Fruit fly (Drosophila melanogaster) whole organism, embryonic: ENCODE results near the gene CG42748.
A peak's percentile ranks its signal among the peaks of the same experiment; 100 is the strongest.

Source experiments
- Antp ChIP-seq: fragments of 200-800 bp; sonication (Bioruptor generic); optimal IDR thresholded peaks from 3 replicates; lab custom pipeline; 2016; ENCODE audit warnings: missing biosample characterization, missing genetic modification characterization
- B-H1 ChIP-seq: fragments of 200-800 bp; sonication (Bioruptor generic); IDR thresholded peaks from 3 replicates; pipeline ENCODE4 v1.3.6; 2022; ENCODE audit warnings: missing biosample characterization, missing genetic modification characterization
- C15 ChIP-seq: fragments of 200-800 bp; sonication (Bioruptor generic); IDR thresholded peaks from 3 replicates; pipeline ENCODE4 v1.3.6; 2022; ENCODE audit warnings: missing biosample characterization, missing genetic modification characterization
- CG10321 ChIP-seq: fragments of 200-800 bp; sonication (Bioruptor generic); IDR thresholded peaks from 2 replicates; pipeline ENCODE4 v1.3.6; 2022; ENCODE audit warnings: missing biosample characterization, missing genetic modification characterization
- CG11247 ChIP-seq: fragments of 200-800 bp; sonication (Bioruptor generic); IDR thresholded peaks from 2 replicates; pipeline ENCODE4 v1.3.6; 2022; ENCODE audit warnings: missing biosample characterization, missing genetic modification characterization
- CG11696 ChIP-seq: fragments of 200-800 bp; sonication (Bioruptor generic); IDR thresholded peaks from 2 replicates; pipeline ENCODE4 v1.3.6; 2022; ENCODE audit warnings: missing biosample characterization, missing genetic modification characterization
- CG14710 ChIP-seq: fragments of 200-800 bp; sonication (Bioruptor generic); optimal IDR thresholded peaks from 3 replicates; lab custom pipeline; 2019; ENCODE audit warnings: missing biosample characterization, mild to moderate bottlenecking, missing genetic modification characterization, moderate library complexity
- CG16813 ChIP-seq: fragments of 200-800 bp; sonication (Bioruptor generic); IDR thresholded peaks from 3 replicates; pipeline ENCODE4 v1.3.6; 2022; ENCODE audit warnings: missing biosample characterization, missing genetic modification characterization; ENCODE audit not compliant: partially characterized antibody
- CG17829 ChIP-seq: fragments of 200-800 bp; optimal IDR thresholded peaks from 2 replicates; lab custom pipeline; 2019; ENCODE audit warnings: missing biosample characterization, mild to moderate bottlenecking, missing genetic modification characterization, moderate library complexity
- CG3065 ChIP-seq: fragments of 200-800 bp; sonication (Bioruptor generic); optimal IDR thresholded peaks from 2 replicates; lab custom pipeline; 2016; ENCODE audit warnings: missing biosample characterization, missing genetic modification characterization
- CG32532 ChIP-seq: fragments of 200-800 bp; sonication (Bioruptor generic); IDR thresholded peaks from 2 replicates; pipeline ENCODE4 v1.3.6; 2022; ENCODE audit warnings: missing biosample characterization, missing genetic modification characterization
- CG34376 ChIP-seq: fragments of 200-800 bp; sonication (Bioruptor generic); optimal IDR thresholded peaks from 2 replicates; lab custom pipeline; 2018; ENCODE audit warnings: missing biosample characterization, mild to moderate bottlenecking, missing genetic modification characterization
- CG4617 ChIP-seq: fragments of 200-800 bp; sonication (Bioruptor generic); optimal IDR thresholded peaks from 3 replicates; lab custom pipeline; 2016; ENCODE audit warnings: missing biosample characterization, missing genetic modification characterization, borderline replicate concordance
- CG6689 ChIP-seq: fragments of 200-800 bp; sonication (Bioruptor generic); IDR thresholded peaks from 2 replicates; pipeline ENCODE4 v1.3.6; 2022; ENCODE audit warnings: missing biosample characterization, missing genetic modification characterization
- CG6791 ChIP-seq: fragments of 200-800 bp; sonication (Bioruptor generic); IDR thresholded peaks from 3 replicates; pipeline ENCODE4 v1.3.6; 2022; ENCODE audit warnings: missing biosample characterization, missing genetic modification characterization; ENCODE audit not compliant: partially characterized antibody
- CG6854 ChIP-seq: fragments of 200-800 bp; sonication (Bioruptor generic); optimal IDR thresholded peaks from 3 replicates; lab custom pipeline; 2017; ENCODE audit warnings: missing biosample characterization, mild to moderate bottlenecking, missing genetic modification characterization
- CG7357 ChIP-seq: fragments of 200-800 bp; sonication (Bioruptor generic); IDR thresholded peaks from 3 replicates; pipeline ENCODE4 v1.3.6; 2022; ENCODE audit warnings: missing biosample characterization, missing genetic modification characterization
- CG7839 ChIP-seq: fragments of 200-800 bp; sonication (Bioruptor generic); optimal IDR thresholded peaks from 3 replicates; lab custom pipeline; 2018; ENCODE audit warnings: missing biosample characterization, mild to moderate bottlenecking, missing genetic modification characterization, moderate library complexity
- CG9437 ChIP-seq: fragments of 200-800 bp; sonication (Bioruptor generic); optimal IDR thresholded peaks from 2 replicates; lab custom pipeline; 2018; ENCODE audit warnings: missing biosample characterization, mild to moderate bottlenecking, missing genetic modification characterization
- CG9797 ChIP-seq: fragments of 200-800 bp; sonication (Bioruptor generic); optimal IDR thresholded peaks from 3 replicates; lab custom pipeline; 2018; ENCODE audit warnings: missing biosample characterization, mild to moderate bottlenecking, missing genetic modification characterization
- CG9932 ChIP-seq: fragments of 200-800 bp; sonication (Bioruptor generic); IDR thresholded peaks from 2 replicates; pipeline ENCODE4 v1.3.6; 2022; ENCODE audit warnings: missing biosample characterization, missing genetic modification characterization
- Camta ChIP-seq: fragments of 200-800 bp; sonication (Bioruptor generic); optimal IDR thresholded peaks from 2 replicates; lab custom pipeline; 2016; ENCODE audit warnings: missing biosample characterization, missing genetic modification characterization
- Hr3 ChIP-seq: fragments of 200-800 bp; sonication (Bioruptor generic); optimal IDR thresholded peaks from 3 replicates; lab custom pipeline; 2016; ENCODE audit warnings: missing biosample characterization, missing genetic modification characterization
- Hr39 ChIP-seq: fragments of >200 bp; optimal IDR thresholded peaks from 2 replicates; lab custom pipeline; 2017
- Hr51 ChIP-seq, 2 experiments: fragments of 200-800 bp; sonication (Bioruptor generic); optimal IDR thresholded peaks; 2 replicates in 1 of 2; 3 replicates in 1 of 2; lab custom pipeline; 2016 to 2018; ENCODE audit warnings: missing biosample characterization in 2 of 2, missing genetic modification characterization in 2 of 2, mild to moderate bottlenecking in 1 of 2, moderate library complexity in 1 of 2
- Lhr ChIP-seq: fragments of 200-800 bp; sonication (Bioruptor generic); optimal IDR thresholded peaks from 3 replicates; lab custom pipeline; 2017; ENCODE audit warnings: mild to moderate bottlenecking, missing biosample characterization, missing genetic modification reagents, missing genetic modification characterization
- Meics ChIP-seq: fragments of 200-800 bp; sonication (Bioruptor generic); optimal IDR thresholded peaks from 2 replicates; lab custom pipeline; 2017; ENCODE audit warnings: missing biosample characterization, mild to moderate bottlenecking, missing genetic modification characterization
- Myb ChIP-seq: fragments of 200-800 bp; sonication (Bioruptor generic); optimal IDR thresholded peaks from 2 replicates; lab custom pipeline; 2016; ENCODE audit warnings: missing biosample characterization, missing genetic modification characterization
- NfI ChIP-seq: fragments of 200-800 bp; sonication (Bioruptor generic); optimal IDR thresholded peaks from 3 replicates; lab custom pipeline; 2018; ENCODE audit warnings: missing biosample characterization, mild to moderate bottlenecking, missing genetic modification characterization, moderate library complexity
- TFAM ChIP-seq: fragments of 200-800 bp; sonication (Bioruptor generic); optimal IDR thresholded peaks from 2 replicates; lab custom pipeline; 2017; ENCODE audit warnings: missing biosample characterization, missing genetic modification characterization, inconsistent platforms
- YL-1 ChIP-seq: fragments of 200-800 bp; sonication (Bioruptor generic); optimal IDR thresholded peaks from 3 replicates; lab custom pipeline; 2017; ENCODE audit warnings: missing biosample characterization, mild to moderate bottlenecking, missing genetic modification characterization
- btn ChIP-seq: fragments of 200-800 bp; sonication (Bioruptor generic); optimal IDR thresholded peaks from 2 replicates; lab custom pipeline; 2016; ENCODE audit warnings: missing biosample characterization, missing genetic modification characterization
- dpn ChIP-seq, 2 experiments: fragments of 200-800 bp; sonication (Bioruptor generic); optimal IDR thresholded peaks; 3 replicates each; lab custom pipeline; 2016; ENCODE audit warnings: missing biosample characterization in 2 of 2, missing genetic modification characterization in 2 of 2
- gfzf ChIP-seq: fragments of 200-800 bp; sonication (Bioruptor generic); optimal IDR thresholded peaks from 2 replicates; lab custom pipeline; 2016; ENCODE audit warnings: missing biosample characterization, mild to moderate bottlenecking, missing genetic modification characterization, moderate library complexity
- grau ChIP-seq: fragments of 200-800 bp; optimal IDR thresholded peaks from 3 replicates; lab custom pipeline; 2019; ENCODE audit warnings: missing biosample characterization, mild to moderate bottlenecking, missing genetic modification characterization, moderate library complexity
- gro ChIP-seq: fragments of 200-800 bp; sonication (Bioruptor generic); optimal IDR thresholded peaks from 2 replicates; lab custom pipeline; 2016; ENCODE audit warnings: missing biosample characterization, missing genetic modification characterization
- hbn ChIP-seq: fragments of 200-800 bp; sonication (Bioruptor generic); IDR thresholded peaks from 2 replicates; pipeline ENCODE4 v1.3.6; 2022; ENCODE audit warnings: missing biosample characterization, missing genetic modification characterization; ENCODE audit not compliant: partially characterized antibody
- lilli ChIP-seq: fragments of 200-800 bp; sonication (Bioruptor generic); optimal IDR thresholded peaks from 3 replicates; lab custom pipeline; 2016; ENCODE audit warnings: missing biosample characterization, missing genetic modification characterization
- lola ChIP-seq, 3 experiments: fragments of >200 bp in 2 of 3; fragments of 200-800 bp in 1 of 3; sonication (Bioruptor generic) in 1 of 3; optimal IDR thresholded peaks; 2 replicates each; lab custom pipeline; 2017 to 2019; ENCODE audit warnings: missing biosample characterization in 3 of 3, missing genetic modification characterization in 3 of 3, mild to moderate bottlenecking in 1 of 3, moderate library complexity in 1 of 3
- nmo ChIP-seq: fragments of 200-800 bp; sonication (Bioruptor generic); optimal IDR thresholded peaks from 2 replicates; lab custom pipeline; 2018; ENCODE audit warnings: missing biosample characterization, mild to moderate bottlenecking, missing genetic modification characterization, moderate library complexity
- nom ChIP-seq: fragments of 200-800 bp; sonication (Bioruptor generic); optimal IDR thresholded peaks from 2 replicates; lab custom pipeline; 2017; ENCODE audit warnings: missing biosample characterization, missing genetic modification characterization, mild to moderate bottlenecking, moderate library complexity, missing genetic modification reagents
- phol ChIP-seq: fragments of 200-800 bp; sonication (Bioruptor generic); optimal IDR thresholded peaks from 3 replicates; lab custom pipeline; 2018; ENCODE audit warnings: missing biosample characterization, mild to moderate bottlenecking, missing genetic modification characterization, moderate library complexity
- ro ChIP-seq: fragments of 200-800 bp; sonication (Bioruptor generic); IDR thresholded peaks from 2 replicates; pipeline ENCODE4 v1.3.6; 2022; ENCODE audit warnings: missing biosample characterization, missing genetic modification characterization
- sna ChIP-seq: fragments of 200-800 bp; sonication (Bioruptor generic); IDR thresholded peaks from 2 replicates; pipeline ENCODE4 v1.3.6; 2022; ENCODE audit warnings: missing biosample characterization, missing genetic modification characterization; ENCODE audit not compliant: partially characterized antibody
- sr ChIP-seq: fragments of 200-800 bp; sonication (Bioruptor generic); IDR thresholded peaks from 3 replicates; pipeline ENCODE4 v1.3.6; 2022; ENCODE audit warnings: missing biosample characterization, missing genetic modification characterization
- stc ChIP-seq: fragments of 200-800 bp; sonication (Bioruptor generic); IDR thresholded peaks from 2 replicates; pipeline ENCODE4 v1.3.6; 2022; ENCODE audit warnings: missing biosample characterization, missing genetic modification characterization
- stwl ChIP-seq: fragments of 200-800 bp; sonication (Bioruptor generic); optimal IDR thresholded peaks from 3 replicates; lab custom pipeline; 2018; ENCODE audit warnings: missing biosample characterization, mild to moderate bottlenecking, missing genetic modification characterization, moderate library complexity
- vfl ChIP-seq: fragments of 200-800 bp; sonication (Bioruptor generic); optimal IDR thresholded peaks from 2 replicates; lab custom pipeline; 2016; ENCODE audit warnings: missing biosample characterization, missing genetic modification characterization
- zen ChIP-seq: fragments of 200-800 bp; sonication (Bioruptor generic); optimal IDR thresholded peaks from 3 replicates; lab custom pipeline; 2018; ENCODE audit warnings: missing biosample characterization, mild to moderate bottlenecking, missing genetic modification characterization, moderate library complexity
- zen2 ChIP-seq: fragments of 200-800 bp; sonication (Bioruptor generic); IDR thresholded peaks from 3 replicates; pipeline ENCODE4 v1.3.6; 2022; ENCODE audit warnings: missing biosample characterization, missing genetic modification characterization; ENCODE audit not compliant: partially characterized antibody

CG42748 gene

dm6 chr2L:22121651-22122165 lies 9.3 kb upstream of the CG42748 start (continued):
- no peak for TF ChIP-seq TFAM (GFP tag; lab: Kevin White, UChicago)
- peak; percentile 49 for TF ChIP-seq stwl (tag; lab: Kevin White, UChicago)
- peak; percentile 50 for TF ChIP-seq zen
- no peak for TF ChIP-seq CG3065 (GFP tag; lab: Kevin White, UChicago)
- TF ChIP-seq sr (GFP tag; lab: Robert Waterston, UW): no peak
- no peak for TF ChIP-seq CG10321 (GFP tag; lab: Robert Waterston, UW)
- TF ChIP-seq CG9932 (GFP tag; lab: Robert Waterston, UW): no peak
- TF ChIP-seq CG17829: peak; percentile 9
- TF ChIP-seq Myb (GFP tag; lab: Kevin White, UChicago): peak; percentile 24
- TF ChIP-seq CG9797 (GFP tag; lab: Kevin White, UChicago): peak; percentile 64
- TF ChIP-seq Hr51 (GFP tag; optimal IDR thresholded peaks at IDR 0.05; lab: Kevin White, UChicago): no peak
- TF ChIP-seq NfI (GFP tag; lab: Kevin White, UChicago): peak; percentile 25
- TF ChIP-seq CG4617 (GFP tag; lab: Kevin White, UChicago): peak; percentile 71
- no peak for TF ChIP-seq CG9437
- TF ChIP-seq nom (GFP tag; lab: Kevin White, UChicago): peak; percentile 6
- peak; percentile 54 for TF ChIP-seq Lhr (GFP tag; lab: Kevin White, UChicago)
- TF ChIP-seq CG11247 (GFP tag; lab: Robert Waterston, UW): no peak
- 0 out of 3 replicates have a peak, but pooled peaks have one; percentile 21 for TF ChIP-seq C15 (GFP tag; lab: Robert Waterston, UW)
- no peak for TF ChIP-seq CG6854 (GFP tag; lab: Kevin White, UChicago)
- peak; percentile 28 for TF ChIP-seq YL-1 (GFP tag; lab: Kevin White, UChicago)
- TF ChIP-seq gfzf: peak; percentile 81
- TF ChIP-seq ro (GFP tag; lab: Robert Waterston, UW): no peak
- TF ChIP-seq Antp: no peak
- TF ChIP-seq vfl: no peak
- TF ChIP-seq CG32532 (GFP tag; lab: Robert Waterston, UW): no peak
- no peak for TF ChIP-seq stc (GFP tag; lab: Robert Waterston, UW)
- peak; percentile 43 for TF ChIP-seq CG14710
- TF ChIP-seq nmo (GFP tag; lab: Kevin White, UChicago): peak; percentile 61
- no peak for TF ChIP-seq Meics (GFP tag; lab: Kevin White, UChicago)
- TF ChIP-seq CG11696 (GFP tag; lab: Robert Waterston, UW): no peak
- TF ChIP-seq lilli (GFP tag; lab: Kevin White, UChicago): peak; percentile 15
- TF ChIP-seq CG16813 (GFP tag; lab: Robert Waterston, UW): no peak
- TF ChIP-seq CG34376 (GFP tag; lab: Kevin White, UChicago): no peak
- TF ChIP-seq btn (GFP tag; lab: Kevin White, UChicago): no peak
- no peak for TF ChIP-seq Camta (GFP tag; lab: Kevin White, UChicago)
- no peak for TF ChIP-seq zen2
- TF ChIP-seq lola (GFP tag; optimal IDR thresholded peaks at IDR 0.05; lab: Kevin White, UChicago): peak in 1 of 3 experiments; percentile 73
- no peak for TF ChIP-seq B-H1 (GFP tag; lab: Robert Waterston, UW)
- peak; percentile 14 to 17 for TF ChIP-seq dpn (GFP tag; optimal IDR thresholded peaks at IDR 0.05; lab: Kevin White, UChicago)
- no peak for TF ChIP-seq hbn (GFP tag; lab: Robert Waterston, UW)
- TF ChIP-seq sna (GFP tag; lab: Robert Waterston, UW): peak; percentile 29; the same call in 1 of the 2 replicates
- no peak for TF ChIP-seq grau
- TF ChIP-seq CG7839 (tag; lab: Kevin White, UChicago): peak; percentile 29
- TF ChIP-seq CG6689: no peak
- peak; percentile 56 for TF ChIP-seq phol (tag; lab: Kevin White, UChicago)
- peak; percentile 16 for TF ChIP-seq Hr3
- 0 out of 3 replicates have a peak, but pooled peaks have one; percentile 14 for TF ChIP-seq CG6791
- TF ChIP-seq gro (GFP tag; lab: Kevin White, UChicago): no peak
- TF ChIP-seq Hr39 (lab: Kevin White, UChicago): no peak
- peak; percentile 95 for TF ChIP-seq CG7357
